Worm (Caenorhabditis elegans): ENCODE results near the gene sor-3.
"Not testable (repeated sequence)": the region's sequence is repeated elsewhere in the genome, so short reads cannot be mapped to it uniquely, and the experiment has no call there.

DNA sequence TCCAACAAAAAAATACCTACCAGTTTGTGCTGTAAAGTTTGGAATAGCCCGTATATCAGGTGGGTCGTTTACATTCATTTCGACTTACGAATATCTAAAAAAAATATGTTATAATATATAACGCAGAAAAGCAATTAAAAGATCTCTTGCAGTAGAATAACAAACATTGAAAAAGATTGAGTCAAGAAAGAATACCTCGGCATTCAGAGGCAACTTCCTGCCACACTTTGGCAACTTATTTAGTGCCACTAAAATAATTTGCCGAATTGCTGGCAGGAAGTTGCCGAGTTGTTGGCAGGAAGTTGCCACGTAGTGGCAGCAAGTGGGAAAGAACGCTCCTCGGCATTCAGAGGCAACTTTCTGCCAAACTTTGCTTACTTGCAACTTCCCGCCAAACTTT, 6.3 kb upstream of the sor-3 start, which contains the start of gene C04E7.3:
- not testable (repeated sequence) for TF ChIP-seq ceh-28, skn-1 (tag; optimal IDR thresholded peaks at IDR 0.05)

Data from whole organism, L3 larva.